Worm (Caenorhabditis elegans) whole organism, L1 larva: Measurements from ENCODE around the gene mob-4.

Experiments
- C34B4.2 ChIP-seq: sonication (generic microtip); optimal IDR thresholded peaks from 2 replicates; lab custom pipeline; 2017; ENCODE audit warnings: mild to moderate bottlenecking, missing genetic modification characterization, missing compliant biosample characterization
- F16B12.6 ChIP-seq: fragments of 150-350 bp; optimal IDR thresholded peaks from 2 replicates; lab custom pipeline; 2014; ENCODE audit warnings: missing biosample characterization, missing genetic modification characterization
- aha-1 ChIP-seq: fragments of 150-350 bp; optimal IDR thresholded peaks from 2 replicates; lab custom pipeline; 2014; ENCODE audit warnings: missing biosample characterization, missing genetic modification characterization
- alr-1 ChIP-seq: fragments of 200-800 bp; sonication (Bioruptor generic); optimal IDR thresholded peaks from 2 replicates; lab custom pipeline; 2018; ENCODE audit warnings: borderline replicate concordance, mild to moderate bottlenecking, missing genetic modification characterization, missing compliant biosample characterization
- ceh-63 ChIP-seq: fragments of 200-800 bp; sonication (Bioruptor generic); optimal IDR thresholded peaks from 2 replicates; lab custom pipeline; 2018; ENCODE audit warnings: mild to moderate bottlenecking, missing genetic modification characterization, missing compliant biosample characterization
- ceh-8 ChIP-seq: fragments of 200-800 bp; sonication (Bioruptor generic); optimal IDR thresholded peaks from 2 replicates; lab custom pipeline; 2018; ENCODE audit warnings: mild to moderate bottlenecking, missing genetic modification characterization, moderate library complexity, missing compliant biosample characterization
- dpl-1 ChIP-seq, 3 experiments: fragments of 150-350 bp in 2 of 3; sonication (generic microtip) in 1 of 3; optimal IDR thresholded peaks; 2 replicates each; lab custom pipeline; 2014 to 2017; ENCODE audit warnings: missing biosample characterization in 3 of 3, missing genetic modification characterization in 3 of 3, missing genetic modification reagents in 3 of 3
- efl-1 ChIP-seq, 4 experiments: fragments of 150-350 bp; optimal IDR thresholded peaks in 3 of 4; peaks in 1 of 4; 1 replicate in 1 of 4; 2 replicates in 3 of 4; lab custom pipeline; 2014; ENCODE audit warnings: missing biosample characterization in 2 of 4, missing genetic modification characterization in 2 of 4, missing genetic modification reagents in 2 of 4
- efl-3 ChIP-seq: fragments of 200-800 bp; sonication (Bioruptor generic); optimal IDR thresholded peaks from 2 replicates; lab custom pipeline; 2018; ENCODE audit warnings: mild to moderate bottlenecking, missing genetic modification characterization, missing compliant biosample characterization
- egl-13 ChIP-seq: sonication (generic microtip); optimal IDR thresholded peaks from 2 replicates; lab custom pipeline; 2016; ENCODE audit warnings: missing genotype, missing genetic modification reagents, missing genetic modification characterization, missing compliant biosample characterization
- egl-27 ChIP-seq, 2 experiments: fragments of 150-350 bp in 1 of 2; sonication (generic microtip); optimal IDR thresholded peaks; 3 replicates each; lab custom pipeline; 2017 to 2018; ENCODE audit warnings: missing biosample characterization in 2 of 2, missing genetic modification characterization in 2 of 2, missing genetic modification reagents in 2 of 2
- elt-2 ChIP-seq: sonication (generic microtip); optimal IDR thresholded peaks from 2 replicates; lab custom pipeline; 2016; ENCODE audit warnings: missing genetic modification characterization, mild to moderate bottlenecking, inconsistent platforms, missing compliant biosample characterization, missing genetic modification reagents
- ets-5 ChIP-seq: fragments of 200-800 bp; sonication (Bioruptor generic); IDR thresholded peaks from 2 replicates; pipeline ENCODE4 v1.3.6; 2022; ENCODE audit warnings: missing genetic modification characterization, missing compliant biosample characterization
- fkh-10 ChIP-seq: sonication (generic microtip); optimal IDR thresholded peaks from 2 replicates; lab custom pipeline; 2017; ENCODE audit warnings: missing biosample characterization, missing genetic modification reagents, missing genetic modification characterization
- fkh-8 ChIP-seq: sonication (generic microtip); optimal IDR thresholded peaks from 2 replicates; lab custom pipeline; 2016; ENCODE audit warnings: mild to moderate bottlenecking, missing genetic modification characterization, missing compliant biosample characterization
- grh-1 ChIP-seq: fragments of 200-800 bp; sonication (Bioruptor generic); IDR thresholded peaks from 2 replicates; pipeline ENCODE4 v1.3.6; 2022; ENCODE audit warnings: missing genetic modification reagents, missing genetic modification characterization, missing compliant biosample characterization
- lin-14 ChIP-seq: fragments of 200-800 bp; sonication (Bioruptor generic); optimal IDR thresholded peaks from 2 replicates; lab custom pipeline; 2018; ENCODE audit warnings: mild to moderate bottlenecking, missing genetic modification characterization, moderate library complexity, missing compliant biosample characterization
- lin-39 ChIP-seq: fragments of 150-350 bp; optimal IDR thresholded peaks from 2 replicates; lab custom pipeline; 2014; ENCODE audit warnings: missing biosample characterization, missing genetic modification reagents, missing genetic modification characterization
- lsy-2 ChIP-seq, 2 experiments: fragments of 150-350 bp; optimal IDR thresholded peaks; 2 replicates each; lab custom pipeline; 2014; ENCODE audit warnings: missing biosample characterization in 2 of 2, missing genetic modification characterization in 2 of 2
- mep-1 ChIP-seq: fragments of 150-350 bp; optimal IDR thresholded peaks from 2 replicates; lab custom pipeline; 2014; ENCODE audit warnings: missing biosample characterization, missing genetic modification characterization
- nhr-19 ChIP-seq: fragments of 200-800 bp; sonication (Bioruptor generic); conservative IDR thresholded peaks from 2 replicates; pipeline ENCODE4 v1.3.6; 2022; ENCODE audit warnings: missing genetic modification characterization, missing compliant biosample characterization
- nhr-28 ChIP-seq: fragments of 150-350 bp; optimal IDR thresholded peaks from 2 replicates; lab custom pipeline; 2014; ENCODE audit warnings: missing biosample characterization, missing genetic modification characterization
- nhr-76 ChIP-seq: sonication (generic microtip); optimal IDR thresholded peaks from 2 replicates; lab custom pipeline; 2017; ENCODE audit warnings: missing biosample characterization, missing genetic modification characterization
- nhr-77 ChIP-seq: fragments of 150-350 bp; optimal IDR thresholded peaks from 2 replicates; lab custom pipeline; 2014; ENCODE audit warnings: missing biosample characterization, missing genetic modification characterization
- nhr-90 ChIP-seq: sonication (generic microtip); optimal IDR thresholded peaks from 2 replicates; lab custom pipeline; 2016; ENCODE audit warnings: mild to moderate bottlenecking, missing genetic modification characterization, missing compliant biosample characterization; ENCODE audit not compliant: poor library complexity
- pax-3 ChIP-seq: fragments of 200-800 bp; sonication (Bioruptor generic); optimal IDR thresholded peaks from 2 replicates; lab custom pipeline; 2018; ENCODE audit warnings: mild to moderate bottlenecking, missing genetic modification characterization, moderate library complexity, missing compliant biosample characterization
- pqm-1 ChIP-seq: sonication (generic microtip); optimal IDR thresholded peaks from 3 replicates; lab custom pipeline; 2017; ENCODE audit warnings: missing biosample characterization, missing genetic modification characterization
- skn-1 ChIP-seq: fragments of 150-350 bp; optimal IDR thresholded peaks from 2 replicates; lab custom pipeline; 2014; ENCODE audit warnings: missing biosample characterization, missing genetic modification characterization
- snu-23 ChIP-seq: sonication (generic microtip); optimal IDR thresholded peaks from 2 replicates; lab custom pipeline; 2016; ENCODE audit warnings: missing genetic modification characterization, missing compliant biosample characterization
- sox-4 ChIP-seq: sonication (generic microtip); optimal IDR thresholded peaks from 2 replicates; lab custom pipeline; 2016; ENCODE audit warnings: missing genetic modification characterization, missing compliant biosample characterization
- unc-130 ChIP-seq: fragments of 150-350 bp; optimal IDR thresholded peaks from 2 replicates; lab custom pipeline; 2017; ENCODE audit warnings: missing biosample characterization, missing genetic modification characterization, inconsistent platforms
- unc-30 ChIP-seq: sonication (generic microtip); optimal IDR thresholded peaks from 2 replicates; lab custom pipeline; 2017; ENCODE audit warnings: missing biosample characterization, missing genetic modification characterization
- unc-62 ChIP-seq: fragments of 150-350 bp; optimal IDR thresholded peaks from 2 replicates; lab custom pipeline; 2014; ENCODE audit warnings: missing biosample characterization, missing genetic modification reagents, missing genetic modification characterization
- vab-15 ChIP-seq: sonication (generic microtip); optimal IDR thresholded peaks from 2 replicates; lab custom pipeline; 2017; ENCODE audit warnings: missing genotype, mild to moderate bottlenecking, missing genetic modification characterization, missing compliant biosample characterization
- zag-1 ChIP-seq: fragments of 150-350 bp; optimal IDR thresholded peaks from 2 replicates; lab custom pipeline; 2014; ENCODE audit warnings: missing biosample characterization, missing genetic modification characterization
- ztf-11 ChIP-seq, 2 experiments: sonication (generic microtip); optimal IDR thresholded peaks; 2 replicates each; lab custom pipeline; 2016 to 2017; ENCODE audit warnings: missing genetic modification characterization in 2 of 2, missing biosample characterization in 1 of 2, missing compliant biosample characterization in 1 of 2

Gene mob-4

ce11 chrIII:8224769-8225168, at the start of gene mob-4:
Gene mob-4, plus strand, starts transcription at chrIII:8225097.
- TF ChIP-seq unc-62 (no peak), zag-1 (tag; lab: Kevin White, UChicago) (no peak), dpl-1 (GFP tag; optimal IDR thresholded peaks at IDR 0.05; lab: Kevin White, UChicago) (peak in 1 of 3 experiments; percentile 33), sox-4 (tag; lab: Kevin White, UChicago) (no peak), lsy-2 (tag; optimal IDR thresholded peaks at IDR 0.05; lab: Kevin White, UChicago) (peak in 1 of 2 experiments; percentile 26), efl-1 (optimal IDR thresholded peaks at IDR 0.05; lab: Kevin White, UChicago) (peak in 1 of 2 experiments; percentile 17), efl-1 (GFP tag; optimal IDR thresholded peaks at IDR 0.05 in 1 of 2; lab: Kevin White, UChicago) (peak; percentile 25 to 62), snu-23 (GFP tag; lab: Kevin White, UChicago) (peak; percentile 6), pqm-1 (no peak)

DNA sequence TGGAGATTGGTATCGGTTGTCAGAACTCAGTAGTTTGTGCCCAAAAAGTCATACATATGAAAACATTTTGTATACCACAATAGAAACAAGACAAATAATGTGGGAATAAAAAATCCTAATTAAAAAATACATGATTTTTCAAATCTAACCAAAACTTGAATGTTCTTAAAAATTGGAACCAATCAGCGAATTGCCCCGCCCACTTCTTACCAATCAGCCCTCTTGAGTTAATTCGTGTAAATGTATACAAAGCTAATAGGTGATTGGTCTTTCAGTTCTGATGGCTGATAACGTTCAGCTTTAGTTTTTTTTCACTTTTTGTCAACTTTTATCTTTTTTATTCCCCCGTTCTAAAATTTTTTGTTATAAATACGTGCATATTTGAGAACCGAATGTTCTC, 49.6 kb upstream of the mob-4 start:
- no peak for TF ChIP-seq snu-23 (GFP tag; lab: Kevin White, UChicago)
- TF ChIP-seq grh-1 = no peak
- no peak for TF ChIP-seq ceh-8 (GFP tag; lab: Kevin White, UChicago)
- no peak for TF ChIP-seq ztf-11 (tag; optimal IDR thresholded peaks at IDR 0.05; lab: Kevin White, UChicago)
- TF ChIP-seq nhr-77 (tag; lab: Kevin White, UChicago) = no peak
- no peak for TF ChIP-seq egl-27 (tag; optimal IDR thresholded peaks at IDR 0.05; lab: Kevin White, UChicago)
- no peak for TF ChIP-seq nhr-90 (tag; lab: Kevin White, UChicago)
- TF ChIP-seq efl-3 (GFP tag; lab: Kevin White, UChicago) = no peak
- TF ChIP-seq unc-130 = no peak
- no peak for TF ChIP-seq vab-15
- no peak for TF ChIP-seq elt-2 (tag; lab: Kevin White, UChicago)
- TF ChIP-seq alr-1 (tag; lab: Kevin White, UChicago) = no peak
- no peak for TF ChIP-seq F16B12.6 (tag; lab: Kevin White, UChicago)
- TF ChIP-seq nhr-76 (tag; lab: Kevin White, UChicago) = no peak

ce11 chrIII:8176265-8176664, 48.6 kb upstream of the mob-4 start, which contains the start of gene C50C3.12:
Gene C50C3.12, plus strand, starts transcription at chrIII:8176565.
- TF ChIP-seq sox-4 (tag; lab: Kevin White, UChicago) (no peak), lin-14 (GFP tag; lab: Kevin White, UChicago) (peak; percentile 3)
- TF ChIP-seq, all 84 proteins: peak for 1

DNA sequence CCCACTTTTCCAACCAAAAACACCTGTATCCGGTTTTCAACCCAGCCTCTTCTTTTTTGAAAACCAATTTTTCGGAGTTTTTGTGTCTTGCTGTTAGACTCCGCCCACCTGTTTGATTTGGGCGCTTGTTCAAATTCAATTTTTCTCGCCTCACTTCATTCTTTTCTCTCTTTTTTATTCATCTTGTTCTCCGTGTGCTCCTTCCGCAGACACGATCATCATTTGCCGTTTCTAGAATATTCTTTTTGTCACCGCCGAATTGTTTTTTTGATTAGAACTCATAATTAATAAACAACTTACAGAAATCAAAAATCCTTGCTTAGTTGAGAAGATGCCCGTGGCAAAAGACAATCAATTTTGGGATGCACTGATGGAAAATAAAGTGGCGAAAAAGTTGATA, 46.0 kb upstream of the mob-4 start, which contains the start of gene C50C3.5:
C50C3.5 (plus strand) TSS at position 301 of the 400 bp plus-strand sequence.
- TF ChIP-seq lin-14 (GFP tag; lab: Kevin White, UChicago) (peak; percentile 37), fkh-10 (peak; percentile 52), egl-13 (tag; lab: Kevin White, UChicago) (no peak)

- TF ChIP-seq pax-3 (tag; lab: Kevin White, UChicago) = no peak
- TF ChIP-seq ets-5 = no peak
- TF ChIP-seq C34B4.2 = no peak
- TF ChIP-seq mep-1 (tag; lab: Kevin White, UChicago) = no peak
- TF ChIP-seq snu-23 (GFP tag; lab: Kevin White, UChicago) = no peak
- no peak for TF ChIP-seq nhr-90 (tag; lab: Kevin White, UChicago)
- no peak for TF ChIP-seq unc-30 (tag; lab: Kevin White, UChicago)
- no peak for TF ChIP-seq lin-39
- no peak for TF ChIP-seq skn-1 (tag; lab: Kevin White, UChicago)
- no peak for TF ChIP-seq nhr-28 (tag; lab: Kevin White, UChicago)
- no peak for TF ChIP-seq ceh-63 (GFP tag; lab: Kevin White, UChicago)
- TF ChIP-seq lin-14 (GFP tag; lab: Kevin White, UChicago) = no peak
- no peak for TF ChIP-seq aha-1
- TF ChIP-seq fkh-8 (tag; lab: Kevin White, UChicago) = no peak
- no peak for TF ChIP-seq nhr-19 (GFP tag; lab: Robert Waterston, UW)
These were observed 43.3 kb upstream of the mob-4 start, which contains the start of gene spc-2 for ce11 chrIII:8181581-8181980. Gene spc-2, plus strand, starts transcription at chrIII:8181881.
